Fruit fly (Drosophila melanogaster): ENCODE results near the gene CG11668.

Gene CG11668

dm6 chr3R:12998234-12998591, 40.0 kb upstream of the CG11668 start:
- TF ChIP-seq rgr (GFP tag; optimal IDR thresholded peaks at IDR 0.05) (no peak), h (GFP tag; optimal IDR thresholded peaks at IDR 0.05) (no peak), foxo (GFP tag; optimal IDR thresholded peaks at IDR 0.05) (no peak), HLH106 (tag; optimal IDR thresholded peaks at IDR 0.05) (no peak), GATAd (GFP tag; optimal IDR thresholded peaks at IDR 0.05) (no peak), Vsx2 (GFP tag; optimal IDR thresholded peaks at IDR 0.05; ENCODE audit: partially characterized antibody) (no peak)

DNA sequence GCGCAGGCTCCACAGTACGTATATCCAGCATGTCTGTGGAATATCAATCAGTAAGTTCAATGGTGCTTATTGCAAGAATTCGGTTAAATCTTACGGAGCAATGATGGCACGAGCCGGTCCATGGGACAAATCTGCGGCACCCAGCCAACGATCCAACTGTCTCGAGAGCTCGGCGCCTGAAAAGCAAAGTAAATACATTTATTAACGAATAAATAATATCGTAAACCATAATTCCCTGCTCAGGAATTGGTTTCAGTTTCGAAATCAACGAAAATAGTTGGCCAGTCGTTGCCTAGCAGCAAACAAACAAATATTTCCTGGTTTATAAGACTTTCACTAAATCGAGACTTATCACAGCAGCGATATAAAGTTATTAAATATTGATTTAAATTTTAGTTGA, 28.6 kb upstream of the CG11668 start, which contains the start of gene CG11656:
TSS of gene CG11656 (plus strand) at position 301 of the 400 bp plus-strand sequence.
- TF ChIP-seq Dfd (GFP tag; optimal IDR thresholded peaks at IDR 0.05) (no peak), Hnf4 (GFP tag; optimal IDR thresholded peaks at IDR 0.05) (no peak), Myc (optimal IDR thresholded peaks at IDR 0.05) (no peak)

DNA sequence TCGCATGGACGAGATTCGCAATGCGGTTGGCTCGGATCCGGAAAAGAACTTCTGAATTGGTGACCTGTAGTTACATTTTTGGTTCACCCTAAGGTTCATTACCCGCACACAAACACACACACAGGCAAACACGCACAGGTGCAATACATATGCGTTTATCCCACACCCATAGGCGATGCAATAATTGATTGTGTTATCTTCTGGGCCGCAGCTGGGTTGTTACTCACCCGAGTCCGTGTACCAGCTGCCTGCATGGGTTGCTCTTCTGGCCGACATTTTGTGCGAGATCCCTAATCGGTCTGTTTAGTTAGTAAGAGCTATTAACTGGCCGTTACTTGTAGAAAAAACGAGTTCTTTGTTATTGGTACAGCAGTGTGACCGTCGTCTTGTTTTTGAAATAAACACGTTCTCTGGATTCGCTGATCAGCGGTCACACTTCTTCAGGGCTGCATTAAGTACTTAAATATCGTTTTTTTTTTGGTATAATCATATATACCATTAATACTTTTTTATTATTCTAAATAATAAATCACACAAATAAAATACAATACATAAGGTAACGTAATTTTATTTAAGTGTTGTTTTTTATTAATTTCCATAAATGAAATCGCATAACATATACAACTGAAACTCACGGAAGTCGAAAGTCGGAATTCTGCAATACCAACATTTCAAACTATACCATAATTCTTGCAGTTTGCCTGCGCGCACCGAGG, 27.1 kb upstream of the CG11668 start, which contains the start of gene CG8031:
TSS of gene CG8031 (minus strand) at position 406 of the 716 bp plus-strand sequence.
- TF ChIP-seq N (GFP tag; optimal IDR thresholded peaks at IDR 0.05) (peak; percentile 45), woc (GFP tag; optimal IDR thresholded peaks at IDR 0.05) (no peak), Rel (GFP tag; optimal IDR thresholded peaks at IDR 0.05) (no peak), Rel (tag; optimal IDR thresholded peaks at IDR 0.05) (no peak), Dif (GFP tag; optimal IDR thresholded peaks at IDR 0.05; ENCODE audit: partially characterized antibody) (peak; percentile 4), sage (GFP tag; optimal IDR thresholded peaks at IDR 0.05) (no peak), fru (GFP tag; optimal IDR thresholded peaks at IDR 0.05) (peak; percentile 88)

dm6 chr3R:13011621-13011963, 26.6 kb upstream of the CG11668 start, which contains the start of gene CtBP:
TSS of gene CtBP (plus strand) at chr3R:13011649.
- TF ChIP-seq dsf (GFP tag; optimal IDR thresholded peaks at IDR 0.05; ENCODE audit: borderline replicate concordance): no peak
- no peak for TF ChIP-seq Rel (GFP tag; optimal IDR thresholded peaks at IDR 0.05)
- TF ChIP-seq Rel (tag; optimal IDR thresholded peaks at IDR 0.05): peak; percentile 8

- TF ChIP-seq Mio (GFP tag; optimal IDR thresholded peaks at IDR 0.05) (no peak), Hnf4 (GFP tag; optimal IDR thresholded peaks at IDR 0.05) (no peak), Myc (optimal IDR thresholded peaks at IDR 0.05) (no peak), CrebA (GFP tag; optimal IDR thresholded peaks at IDR 0.05; ENCODE audit: borderline replicate concordance) (no peak), GATAd (GFP tag; optimal IDR thresholded peaks at IDR 0.05) (no peak), psq (GFP tag; optimal IDR thresholded peaks at IDR 0.05) (peak; percentile 75), pan (optimal IDR thresholded peaks at IDR 0.05) (no peak), CG9705 (GFP tag; optimal IDR thresholded peaks at IDR 0.05) (peak; percentile 7), h (GFP tag; optimal IDR thresholded peaks at IDR 0.05) (peak; percentile 85), HLH106 (tag; optimal IDR thresholded peaks at IDR 0.05) (peak; percentile 61), ey (GFP tag; optimal IDR thresholded peaks at IDR 0.05) (peak; percentile 82), N (GFP tag; optimal IDR thresholded peaks at IDR 0.05) (peak; percentile 72), Jra (GFP tag; optimal IDR thresholded peaks at IDR 0.05) (peak; percentile 49), br (GFP tag; optimal IDR thresholded peaks at IDR 0.05) (peak; percentile 81), jim (GFP tag; optimal IDR thresholded peaks at IDR 0.05) (peak; percentile 11), Sp1 (GFP tag; optimal IDR thresholded peaks at IDR 0.05) (peak; percentile 60), Dfd (GFP tag; optimal IDR thresholded peaks at IDR 0.05) (no peak), Dif (GFP tag; optimal IDR thresholded peaks at IDR 0.05; ENCODE audit: partially characterized antibody) (peak; percentile 41), CG32264 (GFP tag; optimal IDR thresholded peaks at IDR 0.05) (peak; percentile 21), brk (GFP tag; optimal IDR thresholded peaks at IDR 0.05) (no peak), Hr78 (GFP tag; optimal IDR thresholded peaks at IDR 0.05) (no peak), dmrt93B (GFP tag; optimal IDR thresholded peaks at IDR 0.05) (no peak), usp (GFP tag; optimal IDR thresholded peaks at IDR 0.05) (no peak), foxo (GFP tag; optimal IDR thresholded peaks at IDR 0.05) (peak; percentile 64 to 83), sage (GFP tag; optimal IDR thresholded peaks at IDR 0.05) (no peak), lola (GFP tag; optimal IDR thresholded peaks at IDR 0.05) (no peak), rgr (GFP tag; optimal IDR thresholded peaks at IDR 0.05) (peak; percentile 80), Hr83 (GFP tag; optimal IDR thresholded peaks at IDR 0.05; ENCODE audit: poor library complexity, severe bottlenecking) (peak; percentile 78), tai (GFP tag; optimal IDR thresholded peaks at IDR 0.05) (no peak), woc (GFP tag; optimal IDR thresholded peaks at IDR 0.05) (peak; percentile 47), dl (GFP tag; optimal IDR thresholded peaks at IDR 0.05; ENCODE audit: insufficient read depth in 1 of 2, partially characterized antibody in 2 of 2) (no peak), dsf (GFP tag; optimal IDR thresholded peaks at IDR 0.05; ENCODE audit: borderline replicate concordance) (no peak), Rel (GFP tag; optimal IDR thresholded peaks at IDR 0.05) (no peak), Rel (tag; optimal IDR thresholded peaks at IDR 0.05) (peak; percentile 60), sv (GFP tag; optimal IDR thresholded peaks at IDR 0.05) (peak; percentile 45), fru (GFP tag; optimal IDR thresholded peaks at IDR 0.05) (peak; percentile 83), Vsx2 (GFP tag; optimal IDR thresholded peaks at IDR 0.05; ENCODE audit: partially characterized antibody) (no peak), OdsH (GFP tag; optimal IDR thresholded peaks at IDR 0.05) (peak; percentile 64), Abd-B (GFP tag; optimal IDR thresholded peaks at IDR 0.05) (no peak)
Observed at dm6 chr3R:13012351-13012750, 25.8 kb upstream of the CG11668 start.

All from whole organism, wandering third instar larva.